Fruit fly (Drosophila melanogaster) whole organism, embryonic: ENCODE data around the gene Sf3a2.
A peak's percentile ranks its signal among the peaks of the same experiment; 100 is the strongest.

Source experiments
- Antp ChIP-seq: fragments of 200-800 bp; sonication (Bioruptor generic); optimal IDR thresholded peaks from 3 replicates; lab custom pipeline; 2016; ENCODE audit warnings: missing biosample characterization, missing genetic modification characterization
- Atf3 ChIP-seq: fragments of 200-800 bp; sonication (Bioruptor generic); optimal IDR thresholded peaks from 3 replicates; lab custom pipeline; 2016; ENCODE audit warnings: missing biosample characterization, missing genetic modification characterization
- B-H1 ChIP-seq: fragments of 200-800 bp; sonication (Bioruptor generic); IDR thresholded peaks from 3 replicates; pipeline ENCODE4 v1.3.6; 2022; ENCODE audit warnings: missing biosample characterization, missing genetic modification characterization
- CG10959 ChIP-seq: fragments of 200-800 bp; sonication (Bioruptor generic); IDR thresholded peaks from 2 replicates; pipeline ENCODE4 v1.3.6; 2022; ENCODE audit warnings: missing biosample characterization, missing genetic modification characterization
- CG10979 ChIP-seq: fragments of 200-800 bp; sonication (Bioruptor generic); optimal IDR thresholded peaks from 2 replicates; lab custom pipeline; 2018; ENCODE audit warnings: missing biosample characterization, mild to moderate bottlenecking, missing genetic modification characterization, moderate library complexity
- CG12071 ChIP-seq: fragments of 200-800 bp; sonication (Bioruptor generic); optimal IDR thresholded peaks from 3 replicates; lab custom pipeline; 2018; ENCODE audit warnings: missing biosample characterization, mild to moderate bottlenecking, missing genetic modification characterization
- CG12391 ChIP-seq: fragments of 200-800 bp; sonication (Bioruptor generic); optimal IDR thresholded peaks from 3 replicates; lab custom pipeline; 2018; ENCODE audit warnings: missing biosample characterization, mild to moderate bottlenecking, missing genetic modification characterization, moderate library complexity
- CG13624 ChIP-seq: fragments of 200-800 bp; sonication (Bioruptor generic); optimal IDR thresholded peaks from 2 replicates; lab custom pipeline; 2016; ENCODE audit warnings: missing biosample characterization, missing genetic modification characterization
- CG18011 ChIP-seq: fragments of 200-800 bp; sonication (Bioruptor generic); optimal IDR thresholded peaks from 2 replicates; lab custom pipeline; 2017; ENCODE audit warnings: missing biosample characterization, missing genetic modification characterization, mild to moderate bottlenecking, moderate library complexity, missing genotype
- CG18262 ChIP-seq: fragments of 200-800 bp; optimal IDR thresholded peaks from 3 replicates; lab custom pipeline; 2019; ENCODE audit warnings: missing biosample characterization, mild to moderate bottlenecking, missing genetic modification characterization, moderate library complexity
- CG2116 ChIP-seq: fragments of 200-800 bp; sonication (Bioruptor generic); optimal IDR thresholded peaks from 3 replicates; lab custom pipeline; 2018; ENCODE audit warnings: missing biosample characterization, mild to moderate bottlenecking, missing genetic modification characterization
- CG30431 ChIP-seq: fragments of 200-800 bp; sonication (Bioruptor generic); optimal IDR thresholded peaks from 2 replicates; lab custom pipeline; 2017; ENCODE audit warnings: missing biosample characterization, missing genetic modification characterization
- CG31365 ChIP-seq: fragments of 200-800 bp; sonication (Bioruptor generic); optimal IDR thresholded peaks from 2 replicates; lab custom pipeline; 2018; ENCODE audit warnings: missing biosample characterization, mild to moderate bottlenecking, missing genetic modification characterization
- CG43689 ChIP-seq: fragments of 200-800 bp; sonication (Bioruptor generic); IDR thresholded peaks from 2 replicates; pipeline ENCODE4 v1.3.6; 2022; ENCODE audit warnings: missing biosample characterization, missing genetic modification characterization
- CG6765 ChIP-seq: fragments of 200-800 bp; sonication (Bioruptor generic); optimal IDR thresholded peaks from 3 replicates; lab custom pipeline; 2017; ENCODE audit warnings: missing biosample characterization, mild to moderate bottlenecking, missing genetic modification characterization
- CG7271 ChIP-seq: fragments of 200-800 bp; sonication (Bioruptor generic); optimal IDR thresholded peaks from 2 replicates; lab custom pipeline; 2018; ENCODE audit warnings: missing biosample characterization, mild to moderate bottlenecking, missing genetic modification characterization, moderate library complexity
- CG7839 ChIP-seq: fragments of 200-800 bp; sonication (Bioruptor generic); optimal IDR thresholded peaks from 3 replicates; lab custom pipeline; 2018; ENCODE audit warnings: missing biosample characterization, mild to moderate bottlenecking, missing genetic modification characterization, moderate library complexity
- CG8359 ChIP-seq: fragments of 200-800 bp; sonication (Bioruptor generic); optimal IDR thresholded peaks from 2 replicates; lab custom pipeline; 2017; ENCODE audit warnings: missing biosample characterization, mild to moderate bottlenecking, missing genetic modification characterization, borderline replicate concordance
- Deaf1 ChIP-seq: fragments of 200-800 bp; optimal IDR thresholded peaks from 3 replicates; lab custom pipeline; 2019; ENCODE audit warnings: missing biosample characterization, mild to moderate bottlenecking, missing genetic modification characterization, moderate library complexity
- Drgx ChIP-seq: fragments of 200-800 bp; sonication (Bioruptor generic); IDR thresholded peaks from 2 replicates; pipeline ENCODE4 v1.3.6; 2022; ENCODE audit warnings: missing biosample characterization, missing genetic modification characterization
- Fer1 ChIP-seq: fragments of 200-800 bp; sonication (Bioruptor generic); optimal IDR thresholded peaks from 2 replicates; lab custom pipeline; 2017; ENCODE audit warnings: missing biosample characterization, mild to moderate bottlenecking, missing genetic modification characterization
- Fer3 ChIP-seq: fragments of 200-800 bp; sonication (Bioruptor generic); optimal IDR thresholded peaks from 2 replicates; lab custom pipeline; 2018; ENCODE audit warnings: missing biosample characterization, mild to moderate bottlenecking, missing genetic modification characterization, moderate library complexity
- HmgD ChIP-seq: fragments of 200-800 bp; sonication (Bioruptor generic); optimal IDR thresholded peaks from 3 replicates; lab custom pipeline; 2016; ENCODE audit warnings: missing biosample characterization, missing genetic modification characterization
- MBD-R2 ChIP-seq: fragments of 200-800 bp; sonication (Bioruptor generic); IDR thresholded peaks from 2 replicates; pipeline ENCODE4 v1.3.6; 2022; ENCODE audit warnings: missing biosample characterization, missing genetic modification characterization
- Nf-YB ChIP-seq: fragments of 200-800 bp; sonication (Bioruptor generic); optimal IDR thresholded peaks from 3 replicates; lab custom pipeline; 2019; ENCODE audit warnings: missing biosample characterization, mild to moderate bottlenecking, missing genetic modification characterization, moderate library complexity
- Pdp1 ChIP-seq, 2 experiments: fragments of 200-800 bp; sonication (Bioruptor generic); optimal IDR thresholded peaks; 3 replicates each; lab custom pipeline; 2016; ENCODE audit warnings: missing biosample characterization in 2 of 2, missing genetic modification characterization in 2 of 2, mild to moderate bottlenecking in 1 of 2, moderate library complexity in 1 of 2
- Side ChIP-seq: fragments of 200-800 bp; sonication (Bioruptor generic); optimal IDR thresholded peaks from 2 replicates; lab custom pipeline; 2016; ENCODE audit warnings: missing biosample characterization, missing genetic modification characterization
- Taf1 ChIP-seq: fragments of 200-800 bp; sonication (Bioruptor generic); IDR thresholded peaks from 2 replicates; pipeline ENCODE4 v1.3.6; 2022; ENCODE audit warnings: missing biosample characterization, missing genetic modification characterization
- Xbp1 ChIP-seq: fragments of 200-800 bp; sonication (Bioruptor generic); optimal IDR thresholded peaks from 3 replicates; lab custom pipeline; 2016; ENCODE audit warnings: missing biosample characterization, mild to moderate bottlenecking, missing genetic modification characterization
- YL-1 ChIP-seq: fragments of 200-800 bp; sonication (Bioruptor generic); optimal IDR thresholded peaks from 3 replicates; lab custom pipeline; 2017; ENCODE audit warnings: missing biosample characterization, mild to moderate bottlenecking, missing genetic modification characterization
- caup ChIP-seq: fragments of 200-800 bp; sonication (Bioruptor generic); optimal IDR thresholded peaks from 3 replicates; lab custom pipeline; 2017; ENCODE audit warnings: missing biosample characterization, mild to moderate bottlenecking, missing genetic modification characterization, moderate library complexity; ENCODE audit not compliant: severe bottlenecking
- chif ChIP-seq, 2 experiments: fragments of 200-800 bp; sonication (Bioruptor generic); optimal IDR thresholded peaks; 3 replicates each; lab custom pipeline; 2016; ENCODE audit warnings: missing biosample characterization in 2 of 2, missing genetic modification characterization in 2 of 2
- chm ChIP-seq: fragments of 200-800 bp; sonication (Bioruptor generic); IDR thresholded peaks from 2 replicates; pipeline ENCODE4 v1.3.6; 2022; ENCODE audit warnings: missing biosample characterization, missing genetic modification characterization
- croc ChIP-seq: fragments of 200-800 bp; sonication (Bioruptor generic); conservative IDR thresholded peaks from 3 replicates; pipeline ENCODE4 v1.3.6; 2022; ENCODE audit warnings: missing biosample characterization, missing genetic modification characterization
- crol ChIP-seq: fragments of 200-800 bp; sonication (Bioruptor generic); IDR thresholded peaks from 2 replicates; pipeline ENCODE4 v1.3.6; 2022; ENCODE audit warnings: missing biosample characterization, missing genetic modification characterization
- dan ChIP-seq: fragments of 200-800 bp; sonication (Bioruptor generic); IDR thresholded peaks from 2 replicates; pipeline ENCODE4 v1.3.6; 2022; ENCODE audit warnings: missing biosample characterization, missing genetic modification characterization
- danr ChIP-seq: fragments of 200-800 bp; sonication (Bioruptor generic); IDR thresholded peaks from 2 replicates; pipeline ENCODE4 v1.3.6; 2022; ENCODE audit warnings: missing biosample characterization, missing genetic modification characterization
- gce ChIP-seq: fragments of 200-800 bp; sonication (Bioruptor generic); IDR thresholded peaks from 3 replicates; pipeline ENCODE4 v1.3.6; 2022; ENCODE audit warnings: missing biosample characterization, missing genetic modification characterization
- h ChIP-seq: fragments of >200 bp; optimal IDR thresholded peaks from 2 replicates; lab custom pipeline; 2017
- ind ChIP-seq: fragments of 200-800 bp; sonication (Bioruptor generic); optimal IDR thresholded peaks from 3 replicates; lab custom pipeline; 2016; ENCODE audit warnings: missing biosample characterization, missing genetic modification characterization
- jigr1 ChIP-seq: fragments of 200-800 bp; sonication (Bioruptor generic); IDR thresholded peaks from 3 replicates; pipeline ENCODE4 v1.3.6; 2022; ENCODE audit warnings: missing biosample characterization, missing genetic modification characterization
- pb ChIP-seq: fragments of 200-800 bp; sonication (Bioruptor generic); optimal IDR thresholded peaks from 3 replicates; lab custom pipeline; 2016; ENCODE audit warnings: missing biosample characterization, missing genetic modification characterization
- ro ChIP-seq: fragments of 200-800 bp; sonication (Bioruptor generic); IDR thresholded peaks from 2 replicates; pipeline ENCODE4 v1.3.6; 2022; ENCODE audit warnings: missing biosample characterization, missing genetic modification characterization
- sd ChIP-seq: fragments of 200-800 bp; sonication (Bioruptor generic); optimal IDR thresholded peaks from 3 replicates; lab custom pipeline; 2018; ENCODE audit warnings: missing biosample characterization, mild to moderate bottlenecking, missing genetic modification characterization, moderate library complexity
- sob ChIP-seq: fragments of 200-800 bp; sonication (Bioruptor generic); IDR thresholded peaks from 2 replicates; pipeline ENCODE4 v1.3.6; 2022; ENCODE audit warnings: missing biosample characterization, missing genetic modification characterization
- tin ChIP-seq: fragments of 200-800 bp; sonication (Bioruptor generic); optimal IDR thresholded peaks from 3 replicates; lab custom pipeline; 2016; ENCODE audit warnings: missing biosample characterization, missing genetic modification characterization
- tll ChIP-seq, 2 experiments: fragments of 200-800 bp in 1 of 2; fragments of >200 bp in 1 of 2; sonication (Bioruptor generic) in 1 of 2; optimal IDR thresholded peaks; 2 replicates each; lab custom pipeline; 2017 to 2019; ENCODE audit warnings: missing biosample characterization in 2 of 2, missing genetic modification characterization in 2 of 2, mild to moderate bottlenecking in 1 of 2, moderate library complexity in 1 of 2
- toy ChIP-seq: fragments of 200-800 bp; sonication (Bioruptor generic); IDR thresholded peaks from 2 replicates; pipeline ENCODE4 v1.3.6; 2022; ENCODE audit warnings: missing biosample characterization, missing genetic modification characterization
- unc-4 ChIP-seq: fragments of 200-800 bp; sonication (Bioruptor generic); IDR thresholded peaks from 2 replicates; pipeline ENCODE4 v1.3.6; 2022; ENCODE audit warnings: missing biosample characterization, missing genetic modification characterization; ENCODE audit not compliant: partially characterized antibody
- zen2 ChIP-seq: fragments of 200-800 bp; sonication (Bioruptor generic); IDR thresholded peaks from 3 replicates; pipeline ENCODE4 v1.3.6; 2022; ENCODE audit warnings: missing biosample characterization, missing genetic modification characterization; ENCODE audit not compliant: partially characterized antibody

Gene Sf3a2

dm6 chr3L:12831290-12831952 is 17.6 kb upstream of the Sf3a2 start (continued):
- no peak for TF ChIP-seq CG7271 (tag; lab: Kevin White, UChicago)
- peak; percentile 43 for TF ChIP-seq ind (GFP tag; lab: Kevin White, UChicago)
- peak; percentile 67 for TF ChIP-seq Xbp1 (GFP tag; lab: Kevin White, UChicago)
- no peak for TF ChIP-seq jigr1
- TF ChIP-seq CG30431 (GFP tag; lab: Kevin White, UChicago), result no peak
- no peak for TF ChIP-seq CG12071
- TF ChIP-seq CG13624 (GFP tag; lab: Kevin White, UChicago), result peak; percentile 45
- TF ChIP-seq unc-4 (GFP tag; lab: Robert Waterston, UW), result no peak
- TF ChIP-seq CG10979, result no peak
- TF ChIP-seq Antp (GFP tag; lab: Kevin White, UChicago), result peak; percentile 37
- no peak for TF ChIP-seq CG31365 (tag; lab: Kevin White, UChicago)
- no peak for TF ChIP-seq CG10959
- no peak for TF ChIP-seq Atf3 (GFP tag; lab: Kevin White, UChicago)
- no peak for TF ChIP-seq h (lab: Kevin White, UChicago)
- no peak for TF ChIP-seq Nf-YB (GFP tag; lab: Kevin White, UChicago)
- no peak for TF ChIP-seq croc (GFP tag; lab: Robert Waterston, UW)
- no peak for TF ChIP-seq gce
- TF ChIP-seq toy, result no peak
- no peak for TF ChIP-seq Deaf1
- no peak for TF ChIP-seq CG8359
- no peak for TF ChIP-seq ro (GFP tag; lab: Robert Waterston, UW)
- TF ChIP-seq crol (GFP tag; lab: Robert Waterston, UW), result no peak
- no peak for TF ChIP-seq pb (GFP tag; lab: Kevin White, UChicago)
- TF ChIP-seq chm (GFP tag; lab: Robert Waterston, UW), result peak; percentile 36; the same call in 1 of the 2 replicates
- TF ChIP-seq danr (GFP tag; lab: Robert Waterston, UW), result no peak
- peak; percentile 34; the same call in 1 of the 2 replicates for TF ChIP-seq sob
- TF ChIP-seq Pdp1 (GFP tag; optimal IDR thresholded peaks at IDR 0.05; lab: Kevin White, UChicago), result peak in 1 of 2 experiments; percentile 27
- TF ChIP-seq CG18011 (GFP tag; lab: Kevin White, UChicago), result no peak
- peak; percentile 43 for TF ChIP-seq CG18262 (tag; lab: Kevin White, UChicago)
- peak; percentile 61 for TF ChIP-seq CG12391 (tag; lab: Kevin White, UChicago)
- TF ChIP-seq chif (GFP tag; optimal IDR thresholded peaks at IDR 0.05; lab: Kevin White, UChicago), result peak in 1 of 2 experiments; percentile 22
- TF ChIP-seq MBD-R2 (GFP tag; lab: Robert Waterston, UW), result no peak
- TF ChIP-seq tin (GFP tag; lab: Kevin White, UChicago), result peak; percentile 10
- no peak for TF ChIP-seq CG43689 (GFP tag; lab: Robert Waterston, UW)
- TF ChIP-seq B-H1, result no peak
- peak; percentile 41 for TF ChIP-seq Side
- TF ChIP-seq dan (GFP tag; lab: Robert Waterston, UW), result no peak
- TF ChIP-seq Taf1, result peak; percentile 32; the same call in 1 of the 2 replicates
- no peak for TF ChIP-seq sd (tag; lab: Kevin White, UChicago)
- TF ChIP-seq CG7839 (tag; lab: Kevin White, UChicago), result peak; percentile 69
- peak; percentile 29 for TF ChIP-seq Fer1 (GFP tag; lab: Kevin White, UChicago)
- TF ChIP-seq CG6765, result no peak
- no peak for TF ChIP-seq tll (GFP tag; optimal IDR thresholded peaks at IDR 0.05; lab: Kevin White, UChicago)
- TF ChIP-seq caup, result no peak
- TF ChIP-seq YL-1 (GFP tag; lab: Kevin White, UChicago), result no peak
- peak; percentile 56 for TF ChIP-seq Fer3
- TF ChIP-seq HmgD (GFP tag; lab: Kevin White, UChicago), result no peak
- no peak for TF ChIP-seq CG2116 (GFP tag; lab: Kevin White, UChicago)
- TF ChIP-seq Drgx (GFP tag; lab: Robert Waterston, UW), result peak; percentile 70
- TF ChIP-seq zen2 (GFP tag; lab: Robert Waterston, UW), result no peak
